Worm (Caenorhabditis elegans) whole organism, L4 larva: ENCODE data around the gene srw-144.

Source experiments
- F44E2.7 ChIP-seq: fragments of 200-800 bp; sonication (Bioruptor generic); IDR thresholded peaks from 2 replicates; pipeline ENCODE4 v2.1.2; 2022; ENCODE audit warnings: missing genetic modification characterization, missing compliant biosample characterization
- F49E8.2 ChIP-seq: sonication (generic microtip); optimal IDR thresholded peaks from 2 replicates; lab custom pipeline; 2016; ENCODE audit warnings: missing compliant biosample characterization, mild to moderate bottlenecking, missing genetic modification characterization, borderline replicate concordance
- aly-2 ChIP-seq: sonication (generic microtip); optimal IDR thresholded peaks from 2 replicates; lab custom pipeline; 2018; ENCODE audit warnings: missing biosample characterization, missing genetic modification characterization
- lin-15B ChIP-seq: fragments of 150-350 bp; sonication (generic microtip); optimal IDR thresholded peaks from 3 replicates; lab custom pipeline; 2014; ENCODE audit warnings: missing biosample characterization, missing genetic modification characterization
- lin-39 ChIP-seq: fragments of 150-350 bp; optimal IDR thresholded peaks from 2 replicates; lab custom pipeline; 2014; ENCODE audit warnings: missing biosample characterization, missing genetic modification reagents, missing genetic modification characterization
- mep-1 ChIP-seq: fragments of 150-350 bp; sonication (generic microtip); optimal IDR thresholded peaks from 3 replicates; lab custom pipeline; 2014; ENCODE audit warnings: missing biosample characterization, missing genetic modification characterization
- nhr-28 ChIP-seq: fragments of 150-350 bp; optimal IDR thresholded peaks from 2 replicates; lab custom pipeline; 2014; ENCODE audit warnings: missing biosample characterization, missing genetic modification characterization
- snpc-4 ChIP-seq: fragments of 150-350 bp; optimal IDR thresholded peaks from 2 replicates; lab custom pipeline; 2014; ENCODE audit warnings: missing biosample characterization, missing genetic modification characterization
- unc-62 ChIP-seq, 3 experiments: fragments of 150-350 bp in 1 of 3; sonication (generic microtip); optimal IDR thresholded peaks in 2 of 3; peaks in 1 of 3; 1 replicate in 1 of 3; 2 replicates in 2 of 3; lab custom pipeline; 2014 to 2017; ENCODE audit warnings: missing biosample characterization in 3 of 3, missing genetic modification characterization in 3 of 3, missing genetic modification reagents in 3 of 3, missing genotype in 1 of 3
- zag-1 ChIP-seq: fragments of 150-350 bp; optimal IDR thresholded peaks from 2 replicates; lab custom pipeline; 2014; ENCODE audit warnings: missing biosample characterization, missing genetic modification characterization
- ztf-11 ChIP-seq: fragments of 150-350 bp; optimal IDR thresholded peaks from 2 replicates; lab custom pipeline; 2014; ENCODE audit warnings: missing biosample characterization, missing genetic modification characterization
- ztf-7 ChIP-seq: fragments of 150-350 bp; optimal IDR thresholded peaks from 2 replicates; lab custom pipeline; 2014; ENCODE audit warnings: missing biosample characterization, missing genetic modification characterization

- TF ChIP-seq snpc-4 (tag; lab: Kevin White, UChicago) (no peak), ztf-11 (tag; lab: Kevin White, UChicago) (no peak), lin-15B (tag; lab: Kevin White, UChicago) (no peak), nhr-28 (tag; lab: Kevin White, UChicago) (no peak), unc-62 (GFP tag; optimal IDR thresholded peaks at IDR 0.05 in 1 of 2; lab: Kevin White, UChicago) (no peak), unc-62 (tag; optimal IDR thresholded peaks at IDR 0.05; lab: Kevin White, UChicago) (no peak), aly-2 (tag; lab: Kevin White, UChicago) (no peak), F44E2.7 (GFP tag; lab: Robert Waterston, UW) (no peak), F49E8.2 (tag; lab: Kevin White, UChicago) (no peak), lin-39 (no peak), ztf-7 (tag; lab: Kevin White, UChicago) (no peak), zag-1 (no peak), mep-1 (tag; lab: Kevin White, UChicago) (no peak)
These were observed 33.0 kb upstream of the srw-144 start, which contains the start of gene srw-115 for ce11 chrV:2993816-2994215.
